Fruit fly (Drosophila melanogaster) whole organism, embryonic: ENCODE results near the gene Lcp65Aa.

Experiments used
- Atf6 ChIP-seq: fragments of 200-800 bp; sonication (Bioruptor generic); IDR thresholded peaks from 2 replicates; pipeline ENCODE4 v1.3.6; 2022; ENCODE audit warnings: missing biosample characterization, missing genetic modification characterization
- CG10321 ChIP-seq: fragments of 200-800 bp; sonication (Bioruptor generic); IDR thresholded peaks from 2 replicates; pipeline ENCODE4 v1.3.6; 2022; ENCODE audit warnings: missing biosample characterization, missing genetic modification characterization
- CG10959 ChIP-seq: fragments of 200-800 bp; sonication (Bioruptor generic); IDR thresholded peaks from 2 replicates; pipeline ENCODE4 v1.3.6; 2022; ENCODE audit warnings: missing biosample characterization, missing genetic modification characterization
- CG11456 ChIP-seq: fragments of 200-800 bp; sonication (Bioruptor generic); IDR thresholded peaks from 3 replicates; pipeline ENCODE4 v1.3.6; 2022; ENCODE audit warnings: missing biosample characterization, missing genetic modification characterization
- CG14965 ChIP-seq: fragments of 200-800 bp; sonication (Bioruptor generic); optimal IDR thresholded peaks from 2 replicates; lab custom pipeline; 2016; ENCODE audit warnings: missing biosample characterization, missing genetic modification characterization, borderline replicate concordance
- CG15479 ChIP-seq: fragments of 200-800 bp; sonication (Bioruptor generic); optimal IDR thresholded peaks from 3 replicates; lab custom pipeline; 2019; ENCODE audit warnings: missing biosample characterization, mild to moderate bottlenecking, missing genetic modification characterization, moderate library complexity
- CG17912 ChIP-seq: fragments of 200-800 bp; sonication (Bioruptor generic); optimal IDR thresholded peaks from 2 replicates; lab custom pipeline; 2018; ENCODE audit warnings: missing biosample characterization, mild to moderate bottlenecking, missing genetic modification characterization
- CG31365 ChIP-seq: fragments of 200-800 bp; sonication (Bioruptor generic); optimal IDR thresholded peaks from 2 replicates; lab custom pipeline; 2018; ENCODE audit warnings: missing biosample characterization, mild to moderate bottlenecking, missing genetic modification characterization
- CG3726 ChIP-seq: fragments of 200-800 bp; sonication (Bioruptor generic); IDR thresholded peaks from 3 replicates; pipeline ENCODE4, ENCODE4 v1.3.6; 2022; ENCODE audit warnings: missing biosample characterization, missing genetic modification characterization
- CG5953 ChIP-seq: fragments of 200-800 bp; sonication (Bioruptor generic); IDR thresholded peaks from 2 replicates; pipeline ENCODE4 v1.3.6; 2022; ENCODE audit warnings: missing biosample characterization, missing genetic modification characterization
- CG6765 ChIP-seq: fragments of 200-800 bp; sonication (Bioruptor generic); optimal IDR thresholded peaks from 3 replicates; lab custom pipeline; 2017; ENCODE audit warnings: missing biosample characterization, mild to moderate bottlenecking, missing genetic modification characterization
- CG6854 ChIP-seq: fragments of 200-800 bp; sonication (Bioruptor generic); optimal IDR thresholded peaks from 3 replicates; lab custom pipeline; 2017; ENCODE audit warnings: missing biosample characterization, mild to moderate bottlenecking, missing genetic modification characterization
- CG7745 ChIP-seq: fragments of 200-800 bp; sonication (Bioruptor generic); optimal IDR thresholded peaks from 2 replicates; lab custom pipeline; 2018; ENCODE audit warnings: missing biosample characterization, mild to moderate bottlenecking, missing genetic modification characterization, moderate library complexity
- CG7786 ChIP-seq: fragments of 200-800 bp; sonication (Bioruptor generic); optimal IDR thresholded peaks from 2 replicates; lab custom pipeline; 2016; ENCODE audit warnings: missing biosample characterization, missing genetic modification characterization
- CG7839 ChIP-seq: fragments of 200-800 bp; sonication (Bioruptor generic); optimal IDR thresholded peaks from 3 replicates; lab custom pipeline; 2018; ENCODE audit warnings: missing biosample characterization, mild to moderate bottlenecking, missing genetic modification characterization, moderate library complexity
- CG7928 ChIP-seq: fragments of 200-800 bp; sonication (Bioruptor generic); optimal IDR thresholded peaks from 2 replicates; lab custom pipeline; 2017; ENCODE audit warnings: missing biosample characterization, mild to moderate bottlenecking, missing genetic modification characterization
- CG8290 ChIP-seq, 3 experiments: fragments of 200-800 bp; sonication (Bioruptor generic); optimal IDR thresholded peaks; 2 replicates each; lab custom pipeline; 2016 to 2019; ENCODE audit warnings: missing biosample characterization in 3 of 3, missing genetic modification characterization in 3 of 3, mild to moderate bottlenecking in 2 of 3, moderate library complexity in 1 of 3
- CG8359 ChIP-seq: fragments of 200-800 bp; sonication (Bioruptor generic); optimal IDR thresholded peaks from 2 replicates; lab custom pipeline; 2017; ENCODE audit warnings: missing biosample characterization, mild to moderate bottlenecking, missing genetic modification characterization, borderline replicate concordance
- CG8388 ChIP-seq: fragments of 200-800 bp; sonication (Bioruptor generic); optimal IDR thresholded peaks from 2 replicates; lab custom pipeline; 2019; ENCODE audit warnings: missing biosample characterization, mild to moderate bottlenecking, missing genetic modification characterization, moderate library complexity
- CG9727 ChIP-seq: fragments of 200-800 bp; sonication (Bioruptor generic); optimal IDR thresholded peaks from 3 replicates; lab custom pipeline; 2017; ENCODE audit warnings: missing biosample characterization, mild to moderate bottlenecking, missing genetic modification characterization
- Chrac-16 ChIP-seq: fragments of 200-800 bp; sonication (Bioruptor generic); optimal IDR thresholded peaks from 3 replicates; lab custom pipeline; 2016; ENCODE audit warnings: missing biosample characterization, missing genetic modification characterization
- Fer2 ChIP-seq: fragments of 200-800 bp; sonication (Bioruptor generic); optimal IDR thresholded peaks from 2 replicates; lab custom pipeline; 2018; ENCODE audit warnings: missing biosample characterization, mild to moderate bottlenecking, missing genetic modification characterization, moderate library complexity
- Hey ChIP-seq: fragments of 200-800 bp; sonication (Bioruptor generic); optimal IDR thresholded peaks from 3 replicates; lab custom pipeline; 2018; ENCODE audit warnings: missing biosample characterization, mild to moderate bottlenecking, missing genetic modification characterization
- Hmx ChIP-seq: fragments of 200-800 bp; sonication (Bioruptor generic); optimal IDR thresholded peaks from 2 replicates; lab custom pipeline; 2016; ENCODE audit warnings: missing biosample characterization, missing genetic modification characterization
- MBD-R2 ChIP-seq: fragments of 200-800 bp; sonication (Bioruptor generic); IDR thresholded peaks from 2 replicates; pipeline ENCODE4 v1.3.6; 2022; ENCODE audit warnings: missing biosample characterization, missing genetic modification characterization
- Ptx1 ChIP-seq: fragments of 200-800 bp; sonication (Bioruptor generic); IDR thresholded peaks from 2 replicates; pipeline ENCODE4 v1.3.6; 2022; ENCODE audit warnings: missing biosample characterization, missing genetic modification characterization
- Rfx ChIP-seq: fragments of 200-800 bp; sonication (Bioruptor generic); IDR thresholded peaks from 2 replicates; pipeline ENCODE4 v1.3.6; 2022; ENCODE audit warnings: missing biosample characterization, missing genetic modification characterization
- Spps ChIP-seq: fragments of 200-800 bp; sonication (Bioruptor generic); optimal IDR thresholded peaks from 2 replicates; lab custom pipeline; 2018; ENCODE audit warnings: missing biosample characterization, mild to moderate bottlenecking, missing genetic modification characterization
- Ssrp ChIP-seq: fragments of 200-800 bp; sonication (Bioruptor generic); optimal IDR thresholded peaks from 2 replicates; lab custom pipeline; 2018; ENCODE audit warnings: missing biosample characterization, mild to moderate bottlenecking, missing genetic modification characterization, moderate library complexity
- Stat92E ChIP-seq, 3 experiments: fragments of >200 bp in 2 of 3; fragments of 200-800 bp in 1 of 3; sonication (Bioruptor generic) in 1 of 3; optimal IDR thresholded peaks; 2 replicates each; lab custom pipeline; 2017 to 2019; ENCODE audit warnings: missing biosample characterization in 3 of 3, missing genetic modification characterization in 3 of 3, mild to moderate bottlenecking in 1 of 3, moderate library complexity in 1 of 3
- Usf ChIP-seq: fragments of 200-800 bp; sonication (Bioruptor generic); optimal IDR thresholded peaks from 2 replicates; lab custom pipeline; 2017; ENCODE audit warnings: missing genotype, missing biosample characterization, missing genetic modification characterization
- Xbp1 ChIP-seq: fragments of 200-800 bp; sonication (Bioruptor generic); optimal IDR thresholded peaks from 3 replicates; lab custom pipeline; 2016; ENCODE audit warnings: missing biosample characterization, mild to moderate bottlenecking, missing genetic modification characterization
- bsh ChIP-seq, 2 experiments: fragments of 200-800 bp; sonication (Bioruptor generic); optimal IDR thresholded peaks; 2 replicates each; lab custom pipeline; 2017 to 2018; ENCODE audit warnings: mild to moderate bottlenecking in 2 of 2, missing biosample characterization in 2 of 2, missing genetic modification characterization in 2 of 2, moderate library complexity in 1 of 2
- cato ChIP-seq: fragments of 200-800 bp; sonication (Bioruptor generic); optimal IDR thresholded peaks from 2 replicates; lab custom pipeline; 2016; ENCODE audit warnings: missing biosample characterization, missing genetic modification characterization, borderline replicate concordance
- cg ChIP-seq: fragments of 200-800 bp; sonication (Bioruptor generic); optimal IDR thresholded peaks from 3 replicates; lab custom pipeline; 2019; ENCODE audit warnings: missing biosample characterization, mild to moderate bottlenecking, missing genetic modification characterization, moderate library complexity
- crol ChIP-seq: fragments of 200-800 bp; sonication (Bioruptor generic); IDR thresholded peaks from 2 replicates; pipeline ENCODE4 v1.3.6; 2022; ENCODE audit warnings: missing biosample characterization, missing genetic modification characterization
- da ChIP-seq: fragments of 200-800 bp; sonication (Bioruptor generic); optimal IDR thresholded peaks from 2 replicates; lab custom pipeline; 2016; ENCODE audit warnings: missing biosample characterization, missing genetic modification characterization
- dm ChIP-seq: fragments of 200-800 bp; sonication (Bioruptor generic); optimal IDR thresholded peaks from 3 replicates; lab custom pipeline; 2016; ENCODE audit warnings: missing biosample characterization, missing genetic modification characterization
- h ChIP-seq: fragments of >200 bp; optimal IDR thresholded peaks from 2 replicates; lab custom pipeline; 2017
- jumu ChIP-seq: fragments of 200-800 bp; sonication (Bioruptor generic); optimal IDR thresholded peaks from 3 replicates; lab custom pipeline; 2016; ENCODE audit warnings: missing biosample characterization, missing genetic modification characterization
- ken ChIP-seq: fragments of 200-800 bp; sonication (Bioruptor generic); IDR thresholded peaks from 3 replicates; pipeline ENCODE4 v1.3.6; 2022; ENCODE audit warnings: missing biosample characterization, missing genetic modification characterization
- knrl ChIP-seq: fragments of 200-800 bp; sonication (Bioruptor generic); IDR thresholded peaks from 3 replicates; pipeline ENCODE4 v1.3.6; 2022; ENCODE audit warnings: missing biosample characterization, missing genetic modification characterization; ENCODE audit not compliant: partially characterized antibody
- odd ChIP-seq: fragments of 200-800 bp; sonication (Bioruptor generic); optimal IDR thresholded peaks from 2 replicates; lab custom pipeline; 2017; ENCODE audit warnings: missing biosample characterization, mild to moderate bottlenecking, missing genetic modification characterization
- ranshi ChIP-seq: fragments of 200-800 bp; sonication (Bioruptor generic); IDR thresholded peaks from 2 replicates; pipeline ENCODE4 v1.3.6; 2022; ENCODE audit warnings: missing biosample characterization, missing genetic modification characterization
- sima ChIP-seq: fragments of 200-800 bp; sonication (Bioruptor generic); optimal IDR thresholded peaks from 2 replicates; lab custom pipeline; 2016; ENCODE audit warnings: missing biosample characterization, missing genetic modification characterization
- slp2 ChIP-seq: fragments of 200-800 bp; sonication (Bioruptor generic); optimal IDR thresholded peaks from 2 replicates; lab custom pipeline; 2016; ENCODE audit warnings: missing biosample characterization, missing genetic modification characterization
- sob ChIP-seq: fragments of 200-800 bp; sonication (Bioruptor generic); IDR thresholded peaks from 2 replicates; pipeline ENCODE4 v1.3.6; 2022; ENCODE audit warnings: missing biosample characterization, missing genetic modification characterization
- sr ChIP-seq: fragments of 200-800 bp; sonication (Bioruptor generic); IDR thresholded peaks from 3 replicates; pipeline ENCODE4 v1.3.6; 2022; ENCODE audit warnings: missing biosample characterization, missing genetic modification characterization
- trh ChIP-seq: fragments of 200-800 bp; sonication (Bioruptor generic); optimal IDR thresholded peaks from 2 replicates; lab custom pipeline; 2016; ENCODE audit warnings: missing biosample characterization, missing genetic modification characterization
- yki ChIP-seq: fragments of >200 bp; optimal IDR thresholded peaks from 3 replicates; lab custom pipeline; 2018
- zfh1 ChIP-seq: fragments of 200-800 bp; sonication (Bioruptor generic); IDR thresholded peaks from 3 replicates; pipeline ENCODE4 v1.3.6; 2022; ENCODE audit warnings: missing biosample characterization, missing genetic modification characterization

Gene Lcp65Aa

DNA sequence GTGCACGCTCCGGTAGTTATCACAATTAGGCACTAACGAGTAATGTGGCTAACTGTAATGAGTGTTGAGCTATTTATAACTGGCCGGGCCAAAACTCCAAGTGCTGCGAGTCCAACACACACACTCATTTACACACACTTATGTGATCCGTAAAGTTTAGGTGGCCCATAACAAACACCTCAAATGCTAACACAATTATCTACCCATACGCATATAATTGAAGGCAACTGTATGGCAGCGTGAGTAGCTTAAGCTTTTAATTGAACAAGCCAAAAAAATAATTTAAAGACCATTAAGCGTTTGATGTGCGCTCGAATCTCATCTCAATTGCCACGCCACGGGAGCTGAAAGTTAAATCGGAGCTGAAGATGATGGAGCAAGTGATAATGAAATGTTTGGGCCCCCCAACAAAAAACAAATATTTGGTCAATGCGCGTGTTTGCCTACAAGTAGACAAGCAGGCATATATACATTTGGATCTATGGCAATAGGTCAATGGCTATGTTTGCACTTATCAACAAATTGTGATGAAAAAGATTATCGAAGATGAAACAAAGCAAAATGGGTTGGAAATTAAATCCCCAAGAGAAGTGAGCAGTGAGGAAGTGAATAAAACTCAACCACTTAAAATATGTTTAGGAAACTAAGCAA is 11.1 kb upstream of the Lcp65Aa start, which contains the start of gene Cpr65Av (continued):
- no peak for TF ChIP-seq jumu (GFP tag; lab: Kevin White, UChicago)
- no peak for TF ChIP-seq CG8290 (GFP tag; optimal IDR thresholded peaks at IDR 0.05; lab: Kevin White, UChicago)
- TF ChIP-seq CG8290 (tag; optimal IDR thresholded peaks at IDR 0.05; lab: Kevin White, UChicago): peak in 1 of 2 experiments; percentile 40
- TF ChIP-seq CG7745 (tag; lab: Kevin White, UChicago): no peak
- TF ChIP-seq CG8359 (GFP tag; lab: Kevin White, UChicago): no peak
- TF ChIP-seq Hmx (GFP tag; lab: Kevin White, UChicago): no peak
- TF ChIP-seq CG11456 (GFP tag; lab: Robert Waterston, UW): no peak
- no peak for TF ChIP-seq dm (GFP tag; lab: Kevin White, UChicago)
- no peak for TF ChIP-seq Hey (tag; lab: Kevin White, UChicago)
- no peak for TF ChIP-seq Fer2 (tag; lab: Kevin White, UChicago)
- no peak for TF ChIP-seq CG7928 (GFP tag; lab: Kevin White, UChicago)
- no peak for TF ChIP-seq cg (GFP tag; lab: Kevin White, UChicago)
- no peak for TF ChIP-seq CG6854 (GFP tag; lab: Kevin White, UChicago)
- TF ChIP-seq knrl (GFP tag; lab: Robert Waterston, UW): no peak
- TF ChIP-seq sr (GFP tag; lab: Robert Waterston, UW): 0 out of 3 replicates have a peak, but pooled peaks have one; percentile 24
- no peak for TF ChIP-seq crol (GFP tag; lab: Robert Waterston, UW)
- no peak for TF ChIP-seq h (lab: Kevin White, UChicago)
- no peak for TF ChIP-seq CG7786 (GFP tag; lab: Kevin White, UChicago)
- TF ChIP-seq odd: peak; percentile 33
- TF ChIP-seq CG5953 (GFP tag; lab: Robert Waterston, UW): no peak
- TF ChIP-seq Ssrp: no peak
- TF ChIP-seq CG6765 (GFP tag; lab: Kevin White, UChicago): no peak
- TF ChIP-seq zfh1 (GFP tag; lab: Robert Waterston, UW): no peak
- no peak for TF ChIP-seq bsh (GFP tag; optimal IDR thresholded peaks at IDR 0.05; lab: Kevin White, UChicago)
- no peak for TF ChIP-seq sima (GFP tag; lab: Kevin White, UChicago)
- no peak for TF ChIP-seq CG14965 (GFP tag; lab: Kevin White, UChicago)
- peak; percentile 13 for TF ChIP-seq CG17912 (GFP tag; lab: Kevin White, UChicago)
- no peak for TF ChIP-seq CG8388
- no peak for TF ChIP-seq CG3726 (GFP tag; lab: Robert Waterston, UW)
- no peak for TF ChIP-seq Ptx1
- TF ChIP-seq Usf (GFP tag; lab: Kevin White, UChicago): no peak
- no peak for TF ChIP-seq yki (lab: Kevin White, UChicago)
- TF ChIP-seq CG7839 (tag; lab: Kevin White, UChicago): no peak
- no peak for TF ChIP-seq Xbp1 (GFP tag; lab: Kevin White, UChicago)
- TF ChIP-seq Chrac-16 (GFP tag; lab: Kevin White, UChicago): no peak
- no peak for TF ChIP-seq da (GFP tag; lab: Kevin White, UChicago)
- TF ChIP-seq CG31365 (tag; lab: Kevin White, UChicago): no peak
- TF ChIP-seq sob (GFP tag; lab: Robert Waterston, UW): no peak
- TF ChIP-seq trh: no peak
- TF ChIP-seq slp2 (GFP tag; lab: Kevin White, UChicago): no peak
- no peak for TF ChIP-seq Stat92E (GFP tag; optimal IDR thresholded peaks at IDR 0.05; lab: Kevin White, UChicago)
- no peak for TF ChIP-seq ranshi (GFP tag; lab: Robert Waterston, UW)
- TF ChIP-seq MBD-R2 (GFP tag; lab: Robert Waterston, UW): no peak
- no peak for TF ChIP-seq Atf6 (GFP tag; lab: Robert Waterston, UW)
- TF ChIP-seq ken: no peak
- no peak for TF ChIP-seq Rfx (GFP tag; lab: Robert Waterston, UW)
- no peak for TF ChIP-seq cato (GFP tag; lab: Kevin White, UChicago)
- no peak for TF ChIP-seq CG9727 (GFP tag; lab: Kevin White, UChicago)
- TF ChIP-seq CG10959: no peak
- no peak for TF ChIP-seq CG10321
- TF ChIP-seq CG15479 (GFP tag; lab: Kevin White, UChicago): no peak
- TF ChIP-seq Spps (tag; lab: Kevin White, UChicago): no peak
